Worm (Caenorhabditis elegans): Measurements from ENCODE around the gene Y51H4A.22.
"Not testable (repeated sequence)": the region's sequence is repeated elsewhere in the genome, so short reads cannot be mapped to it uniquely, and the experiment has no call there.

Y51H4A.22 gene

DNA sequence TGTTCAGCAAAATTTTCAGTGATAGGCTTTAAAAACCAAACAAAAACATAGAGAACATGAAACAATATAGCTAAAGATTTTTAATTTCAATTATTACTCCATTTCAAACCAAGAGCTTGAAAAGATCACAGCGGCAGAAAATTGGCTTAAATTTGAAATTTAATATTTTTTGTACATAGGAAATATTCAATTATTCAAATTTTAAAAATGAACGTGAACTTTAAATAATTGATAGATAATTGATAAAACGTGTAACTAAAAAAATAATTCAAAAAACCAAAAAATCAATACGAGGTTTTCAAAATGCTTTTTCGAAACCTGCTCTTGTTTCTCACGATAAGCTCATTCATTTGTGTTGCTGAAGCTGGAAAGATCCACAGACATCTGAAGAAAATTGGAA is at the start of gene Y51H4A.22:
Y51H4A.22 (plus strand) TSS at position 301 of the 400 bp plus-strand sequence.
- no peak for TF ChIP-seq unc-62 (GFP tag; optimal IDR thresholded peaks at IDR 0.05)

- no peak for TF ChIP-seq unc-62 (GFP tag; optimal IDR thresholded peaks at IDR 0.05)
Observed at ce11 chrIV:16684224-16684623, 36.3 kb upstream of the Y51H4A.22 start.

DNA sequence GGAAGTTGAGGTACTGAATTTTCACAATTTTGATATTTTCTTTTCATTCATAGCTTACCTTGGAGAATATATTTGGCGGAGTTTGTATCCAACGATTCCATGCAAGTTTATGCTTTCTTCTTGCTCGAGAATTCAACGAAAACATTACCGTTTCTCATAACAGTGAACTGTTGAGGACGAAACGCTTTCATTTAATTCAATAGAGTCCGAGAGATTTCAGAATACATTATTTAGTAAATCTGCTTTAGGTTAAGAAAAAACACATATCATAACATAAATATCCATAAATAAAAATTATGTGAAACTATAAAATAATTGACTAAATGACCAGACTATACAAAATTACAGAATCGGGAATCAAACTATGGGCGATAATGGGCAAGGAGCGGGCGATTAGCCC is 25.9 kb upstream of the Y51H4A.22 start, which contains the start of gene Y51H4A.941:
Y51H4A.941 (minus strand) TSS at position 101 of the 400 bp plus-strand sequence.
- TF ChIP-seq unc-62 (GFP tag; optimal IDR thresholded peaks at IDR 0.05): no peak

- no peak for TF ChIP-seq unc-62 (GFP tag; optimal IDR thresholded peaks at IDR 0.05)
Observed at ce11 chrIV:16696422-16696821, 24.1 kb upstream of the Y51H4A.22 start.

DNA sequence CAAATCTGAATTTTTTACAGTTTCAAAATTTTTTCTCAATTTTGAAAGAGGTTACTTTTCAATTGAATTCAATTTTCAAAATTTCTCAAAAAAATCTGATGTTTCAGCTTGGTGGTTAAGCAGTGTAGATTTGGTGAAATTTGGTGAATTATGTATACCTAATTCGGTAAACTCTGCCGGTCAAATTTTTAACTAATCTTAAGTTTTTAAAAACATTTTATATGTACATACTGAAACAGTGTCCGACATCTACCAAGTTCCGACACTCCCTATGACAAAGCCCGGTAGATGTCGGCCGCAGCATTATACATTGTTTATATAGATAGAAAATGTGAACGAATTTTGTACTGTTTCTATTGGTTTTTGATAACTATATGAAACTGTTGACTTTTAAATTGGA is 13.6 kb upstream of the Y51H4A.22 start:
- TF ChIP-seq unc-62 (GFP tag; optimal IDR thresholded peaks at IDR 0.05): no peak

- no peak for TF ChIP-seq unc-62 (GFP tag; optimal IDR thresholded peaks at IDR 0.05)
Observed at ce11 chrIV:16709713-16710112, 10.8 kb upstream of the Y51H4A.22 start.

- no peak for TF ChIP-seq unc-62 (GFP tag; optimal IDR thresholded peaks at IDR 0.05)
Observed at ce11 chrIV:16710312-16710711, 10.2 kb upstream of the Y51H4A.22 start.

DNA sequence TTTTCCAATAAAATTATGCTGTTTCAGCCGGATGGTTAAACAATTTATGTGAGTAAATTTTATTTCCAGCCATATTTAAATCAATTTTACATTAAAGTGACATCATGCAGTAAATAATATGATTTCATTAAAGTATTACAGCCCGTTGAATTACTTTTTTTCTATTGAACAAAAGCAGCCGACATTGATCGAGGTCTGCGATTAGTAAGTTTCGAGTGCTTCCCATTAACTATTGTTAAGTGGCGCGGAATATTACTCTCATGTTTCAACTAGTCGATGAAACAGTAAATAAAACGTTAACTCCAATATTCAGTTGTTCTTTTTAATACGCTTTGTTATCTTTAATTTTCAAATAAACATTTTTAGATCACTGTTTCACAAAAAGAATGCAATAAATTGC is 1.9 kb upstream of the Y51H4A.22 start:
- TF ChIP-seq unc-62 (GFP tag; optimal IDR thresholded peaks at IDR 0.05): no peak

DNA sequence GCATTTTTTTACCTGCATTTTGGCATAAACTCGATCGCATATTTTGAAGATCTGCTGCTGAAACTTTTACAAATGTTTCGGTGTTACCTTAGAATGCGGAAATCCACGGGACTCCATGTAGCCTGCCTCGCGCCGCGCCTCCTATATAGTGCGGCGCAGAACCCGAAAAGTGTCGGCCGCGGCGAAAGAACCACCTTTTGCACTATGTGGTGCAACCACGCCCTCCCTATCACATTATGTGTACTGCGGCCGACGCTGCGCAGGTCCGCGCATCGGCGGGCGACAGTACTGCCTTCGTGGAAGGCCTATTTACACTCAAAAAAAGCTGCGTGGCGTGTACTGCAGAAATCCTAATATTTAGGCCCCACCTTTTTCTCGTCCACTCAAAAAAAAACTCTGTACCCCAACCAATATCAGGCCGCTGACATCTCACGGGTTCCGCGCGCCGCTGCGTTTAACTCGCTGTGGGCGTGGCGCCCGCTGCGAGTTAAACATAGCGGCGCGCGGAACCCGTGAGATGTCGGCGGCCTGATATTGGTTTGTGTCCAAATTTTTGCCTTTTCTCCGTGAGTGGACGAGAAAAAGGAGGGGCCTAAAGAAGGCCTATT is 1.6 kb downstream of the Y51H4A.22 start:
- no peak for TF ChIP-seq unc-62 (GFP tag; optimal IDR thresholded peaks at IDR 0.05)

ce11 chrIV:16722616-16723015 is 2.1 kb downstream of the Y51H4A.22 start, which contains the start of gene Y51H4A.23:
TSS of gene Y51H4A.23 (plus strand) at chrIV:16722916.
- not testable (repeated sequence) for TF ChIP-seq unc-62 (GFP tag; optimal IDR thresholded peaks at IDR 0.05)

- no peak for TF ChIP-seq unc-62 (GFP tag; optimal IDR thresholded peaks at IDR 0.05)
Observed at ce11 chrIV:16735957-16736356, 15.4 kb downstream of the Y51H4A.22 start, which contains the start of gene Y51H4A.25. TSS of gene Y51H4A.25 (plus strand) at chrIV:16736329.

DNA sequence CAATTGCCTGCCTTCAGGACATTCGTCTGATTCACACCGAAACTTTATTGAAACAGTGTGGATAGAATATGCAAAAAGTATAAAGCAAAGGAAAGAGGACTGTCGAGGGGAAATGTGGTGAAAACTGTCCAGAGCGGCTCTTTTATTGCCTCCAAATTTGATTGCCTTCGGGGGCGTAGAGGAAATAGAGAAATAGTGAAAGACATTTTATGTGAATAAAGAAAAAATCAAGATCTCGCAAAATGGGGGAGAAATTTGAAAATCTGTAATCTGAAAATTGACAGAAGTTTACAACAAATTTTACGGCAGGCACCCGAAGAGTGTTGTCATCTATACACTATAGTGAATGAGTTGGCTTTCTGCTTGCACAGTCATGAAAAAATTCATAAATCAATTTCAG is 20.3 kb downstream of the Y51H4A.22 start, which contains the start of gene Y51H4A.24:
Y51H4A.24 (minus strand) TSS at position 101 of the 400 bp plus-strand sequence.
- no peak for TF ChIP-seq unc-62 (GFP tag; optimal IDR thresholded peaks at IDR 0.05)

ce11 chrIV:16743530-16743929 is 23.0 kb downstream of the Y51H4A.22 start, which contains the start of gene Y43D4A.1:
TSS of gene Y43D4A.1 (plus strand) at chrIV:16743830.
- no peak for TF ChIP-seq unc-62 (GFP tag; optimal IDR thresholded peaks at IDR 0.05)

- no peak for TF ChIP-seq unc-62 (GFP tag; optimal IDR thresholded peaks at IDR 0.05)
Observed at ce11 chrIV:16751087-16751486, 30.6 kb downstream of the Y51H4A.22 start.

ce11 chrIV:16755771-16756170 is 35.3 kb downstream of the Y51H4A.22 start, which contains the start of gene Y43D4A.2:
TSS of gene Y43D4A.2 (minus strand) at chrIV:16755871.
- not testable (repeated sequence) for TF ChIP-seq unc-62 (GFP tag; optimal IDR thresholded peaks at IDR 0.05)

Measured in whole organism, dauer.